Worm (Caenorhabditis elegans): ENCODE results near the gene F54B3.1.

ce11 chrII:10203067-10203466 is 48.0 kb upstream of the F54B3.1 start:
- TF ChIP-seq nhr-11 (tag; optimal IDR thresholded peaks at IDR 0.05) (no peak), snu-23 (GFP tag; optimal IDR thresholded peaks at IDR 0.05) (no peak), unc-86 (tag; optimal IDR thresholded peaks at IDR 0.05) (no peak), jun-1 (tag; optimal IDR thresholded peaks at IDR 0.05) (no peak), efl-1 (optimal IDR thresholded peaks at IDR 0.05) (no peak), efl-1 (GFP tag; optimal IDR thresholded peaks at IDR 0.05 in 1 of 2) (no peak), ama-1 (optimal IDR thresholded peaks at IDR 0.05) (no peak), fos-1 (tag; optimal IDR thresholded peaks at IDR 0.05) (no peak), ztf-11 (tag; optimal IDR thresholded peaks at IDR 0.05) (no peak), mab-9 (GFP tag; IDR thresholded peaks at IDR 0.05) (no peak), unc-62 (GFP tag; optimal IDR thresholded peaks at IDR 0.05) (no peak), pag-3 (tag; optimal IDR thresholded peaks at IDR 0.05; ENCODE audit: borderline replicate concordance, insufficient read depth) (no peak), mef-2 (tag; optimal IDR thresholded peaks at IDR 0.05) (no peak)
